Fruit fly (Drosophila melanogaster): ENCODE data around the gene Act88F.

dm6 chr3R:15406393-15406792, 33.4 kb upstream of the Act88F start:
- TF ChIP-seq Dp (GFP tag; optimal IDR thresholded peaks at IDR 0.05): no peak
- TF ChIP-seq CG9932 (GFP tag; IDR thresholded peaks at IDR 0.05): no peak
- TF ChIP-seq cad (GFP tag; optimal IDR thresholded peaks at IDR 0.05): no peak
- no peak for TF ChIP-seq otp (GFP tag; IDR thresholded peaks at IDR 0.05)
- TF ChIP-seq CG18011 (GFP tag; optimal IDR thresholded peaks at IDR 0.05): no peak
- TF ChIP-seq schlank (tag; optimal IDR thresholded peaks at IDR 0.05): no peak
- no peak for TF ChIP-seq CG4282 (GFP tag; optimal IDR thresholded peaks at IDR 0.05)
- TF ChIP-seq lbe (GFP tag; optimal IDR thresholded peaks at IDR 0.05): no peak
- no peak for TF ChIP-seq CG12219 (GFP tag; optimal IDR thresholded peaks at IDR 0.05)
- TF ChIP-seq ems (GFP tag; optimal IDR thresholded peaks at IDR 0.05): no peak
- TF ChIP-seq Dip2 (GFP tag; IDR thresholded peaks at IDR 0.05): no peak

Data from whole organism, embryonic.